Worm (Caenorhabditis elegans) whole organism, midembryonic: ENCODE results near the gene sek-5.
A peak's percentile ranks its signal among the peaks of the same experiment; 100 is the strongest.

Experiments
- T22C8.4 ChIP-seq: fragments of 200-800 bp; sonication (Bioruptor generic); IDR thresholded peaks from 2 replicates; pipeline ENCODE4 v1.3.6; 2022; ENCODE audit warnings: missing genetic modification characterization, missing compliant biosample characterization
- cog-1 ChIP-seq: sonication (generic microtip); optimal IDR thresholded peaks from 2 replicates; lab custom pipeline; 2016; ENCODE audit warnings: missing genetic modification characterization, missing compliant biosample characterization
- flt-1 ChIP-seq: fragments of 200-800 bp; sonication (Bioruptor generic); IDR thresholded peaks from 2 replicates; pipeline ENCODE4 v1.3.6; 2022; ENCODE audit warnings: missing genetic modification characterization, missing compliant biosample characterization
- klf-2 ChIP-seq: fragments of 200-800 bp; sonication (Bioruptor generic); conservative IDR thresholded peaks from 2 replicates; pipeline ENCODE4 v1.3.6; 2022; ENCODE audit warnings: missing genetic modification reagents, missing genetic modification characterization, missing compliant biosample characterization
- med-1 ChIP-seq: sonication (generic microtip); optimal IDR thresholded peaks from 2 replicates; lab custom pipeline; 2017; ENCODE audit warnings: missing genetic modification characterization, mild to moderate bottlenecking, missing compliant biosample characterization, antibody characterized with exemption, missing genetic modification reagents; ENCODE audit not compliant: insufficient read depth
- ref-1 ChIP-seq: fragments of 200-800 bp; sonication (Bioruptor generic); conservative IDR thresholded peaks from 2 replicates; pipeline ENCODE4 v1.3.6; 2022; ENCODE audit warnings: missing genetic modification reagents, missing genetic modification characterization, missing compliant biosample characterization
- tab-1 ChIP-seq: fragments of 200-800 bp; sonication (Bioruptor generic); IDR thresholded peaks from 2 replicates; pipeline ENCODE4 v1.3.6; 2022; ENCODE audit warnings: missing genetic modification characterization, missing compliant biosample characterization
- ztf-23 ChIP-seq: fragments of 200-800 bp; sonication (Bioruptor generic); IDR thresholded peaks from 2 replicates; pipeline ENCODE4 v1.3.6; 2022; ENCODE audit warnings: missing genetic modification reagents, missing genetic modification characterization, missing compliant biosample characterization
- ztf-29 ChIP-seq: fragments of 200-800 bp; sonication (Bioruptor generic); IDR thresholded peaks from 2 replicates; pipeline ENCODE4 v1.3.6; 2022; ENCODE audit warnings: missing genetic modification reagents, missing genetic modification characterization, missing compliant biosample characterization

The sek-5 gene

DNA sequence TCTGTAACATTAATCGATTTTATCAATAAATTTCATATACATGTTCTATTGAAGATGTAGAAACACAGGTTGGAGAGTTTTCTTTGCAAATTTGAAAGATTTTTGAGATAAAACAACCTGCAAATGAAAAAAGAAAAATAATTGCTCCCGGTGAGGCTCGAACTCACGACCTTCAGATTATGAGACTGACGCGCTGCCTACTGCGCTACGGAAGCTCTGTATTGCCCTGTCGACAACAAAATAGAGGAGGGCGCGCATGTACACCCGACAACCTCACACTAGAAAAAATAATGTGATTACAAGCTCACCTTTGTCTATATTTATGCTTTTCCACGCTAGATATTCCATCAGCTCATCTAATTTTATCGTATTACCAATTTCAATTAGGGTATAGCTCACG is 29.9 kb downstream of the sek-5 start:
- TF ChIP-seq ztf-29 (GFP tag; lab: Robert Waterston, UW) (peak; percentile 72), cog-1 (no peak), ztf-23 (GFP tag; lab: Robert Waterston, UW) (peak; percentile 63), klf-2 (GFP tag; lab: Robert Waterston, UW) (peak; percentile 67; the same call in 1 of the 2 replicates), T22C8.4 (GFP tag; lab: Robert Waterston, UW) (peak; percentile 48; the same call in 1 of the 2 replicates), flt-1 (GFP tag; lab: Robert Waterston, UW) (no peak), med-1 (GFP tag; lab: Kevin White, UChicago) (peak; percentile 22), tab-1 (peak; percentile 72), ref-1 (GFP tag; lab: Robert Waterston, UW) (no peak; the same call in 1 of the 2 replicates)

DNA sequence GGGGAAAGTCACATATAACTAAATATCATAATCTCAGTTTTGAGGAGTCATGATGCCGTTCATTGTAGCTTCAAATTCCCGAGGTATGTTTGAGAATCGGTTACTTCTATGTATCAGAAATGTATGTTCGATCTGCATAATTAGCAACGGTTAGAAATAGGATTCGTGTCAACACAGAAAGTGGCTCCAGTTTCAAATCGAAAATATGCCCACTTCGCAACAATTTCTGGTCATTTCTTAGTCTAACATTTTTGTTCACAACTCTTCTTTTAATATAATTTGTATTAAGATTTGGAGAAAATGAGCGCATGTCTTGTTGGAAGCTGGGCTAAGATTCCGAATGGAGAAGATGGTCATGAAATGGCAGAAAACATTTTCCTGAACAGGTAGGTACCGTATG is 36.1 kb downstream of the sek-5 start, which contains the start of gene pks-1:
pks-1 (plus strand) TSS at position 301 of the 400 bp plus-strand sequence.
- TF ChIP-seq med-1 (GFP tag; lab: Kevin White, UChicago) (no peak), T22C8.4 (GFP tag; lab: Robert Waterston, UW) (no peak), flt-1 (GFP tag; lab: Robert Waterston, UW) (no peak), tab-1 (no peak), cog-1 (no peak), ztf-29 (GFP tag; lab: Robert Waterston, UW) (no peak), ref-1 (GFP tag; lab: Robert Waterston, UW) (no peak), ztf-23 (GFP tag; lab: Robert Waterston, UW) (no peak), klf-2 (GFP tag; lab: Robert Waterston, UW) (no peak)

DNA sequence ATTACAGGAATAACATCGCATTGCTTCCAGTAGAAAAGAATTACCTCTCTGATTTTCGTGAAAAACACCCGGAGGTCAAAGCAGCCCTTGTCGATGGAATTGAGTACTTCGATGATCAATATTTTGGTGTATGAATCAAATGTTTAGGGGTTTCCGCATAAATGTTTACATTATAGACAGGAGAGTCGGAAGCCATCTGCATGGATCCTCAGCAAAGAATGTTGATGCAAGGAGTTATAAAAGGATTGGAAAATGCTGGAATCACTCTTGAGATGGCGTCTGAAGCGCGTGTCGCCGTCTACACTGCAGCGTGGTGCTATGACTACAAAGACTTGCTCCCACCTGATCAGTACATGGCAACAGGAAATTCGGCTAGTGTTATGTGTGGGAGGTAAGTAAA is 36.8 kb downstream of the sek-5 start, which contains the start of gene C41A3.2:
C41A3.2 (minus strand) TSS at position 101 of the 400 bp plus-strand sequence.
- no peak for TF ChIP-seq cog-1
- TF ChIP-seq flt-1 (GFP tag; lab: Robert Waterston, UW): no peak
- no peak for TF ChIP-seq ztf-29 (GFP tag; lab: Robert Waterston, UW)
- TF ChIP-seq med-1 (GFP tag; lab: Kevin White, UChicago): no peak
- no peak for TF ChIP-seq klf-2 (GFP tag; lab: Robert Waterston, UW)
- no peak for TF ChIP-seq tab-1
- no peak for TF ChIP-seq T22C8.4 (GFP tag; lab: Robert Waterston, UW)
- TF ChIP-seq ref-1 (GFP tag; lab: Robert Waterston, UW): no peak
- TF ChIP-seq ztf-23 (GFP tag; lab: Robert Waterston, UW): no peak
